Fruit fly (Drosophila melanogaster): ENCODE results near the gene CG33098.

dm6 chr3R:12395880-12396279 is 8.9 kb downstream of the CG33098 start, which contains the start of the genes CG10096 and CG10097:
- no peak for TF ChIP-seq tj (GFP tag; optimal IDR thresholded peaks at IDR 0.05)
- no peak for TF ChIP-seq CG5204 (GFP tag; optimal IDR thresholded peaks at IDR 0.05)
- TF ChIP-seq ovo (GFP tag; optimal IDR thresholded peaks at IDR 0.05) = no peak
- TF ChIP-seq Hr96 (GFP tag; optimal IDR thresholded peaks at IDR 0.05) = no peak
- TF ChIP-seq bab1 (GFP tag; optimal IDR thresholded peaks at IDR 0.05) = no peak
- no peak for TF ChIP-seq CG7045 (GFP tag; optimal IDR thresholded peaks at IDR 0.05)
- TF ChIP-seq Clk (GFP tag; optimal IDR thresholded peaks at IDR 0.05) = no peak
- no peak for TF ChIP-seq toe (GFP tag; optimal IDR thresholded peaks at IDR 0.05)
- no peak for TF ChIP-seq CG12768 (GFP tag; optimal IDR thresholded peaks at IDR 0.05)
- no peak for TF ChIP-seq Mnt (GFP tag; optimal IDR thresholded peaks at IDR 0.05)
- TF ChIP-seq Crg-1 (GFP tag; optimal IDR thresholded peaks at IDR 0.05) = no peak
- peak; percentile 75 for TF ChIP-seq kay (GFP tag; ENCODE audit: borderline replicate concordance)

Measured in whole organism, adult.